Fruit fly (Drosophila melanogaster): Measurements from ENCODE around the gene Nup58.

Nup58 gene

dm6 chr3R:19624482-19624881, 20.3 kb upstream of the Nup58 start (continued):
- TF ChIP-seq CG34422 (GFP tag; IDR thresholded peaks at IDR 0.05) (no peak), CG9817 (tag; optimal IDR thresholded peaks at IDR 0.05) (no peak), seq (GFP tag; IDR thresholded peaks at IDR 0.05) (no peak), CG4360 (GFP tag; IDR thresholded peaks at IDR 0.05) (no peak), chinmo (GFP tag; IDR thresholded peaks at IDR 0.05; ENCODE audit: partially characterized antibody) (peak; percentile 75; the same call in 1 of the 4 replicates), CG12769 (tag; optimal IDR thresholded peaks at IDR 0.05) (peak; percentile 42), cwo (GFP tag; optimal IDR thresholded peaks at IDR 0.05) (no peak), CG18476 (GFP tag; optimal IDR thresholded peaks at IDR 0.05) (no peak), Mrtf (GFP tag; IDR thresholded peaks at IDR 0.05) (no peak), CG14710 (tag; optimal IDR thresholded peaks at IDR 0.05) (no peak), Med (GFP tag) (peak; percentile 70), CG13296 (GFP tag; optimal IDR thresholded peaks at IDR 0.05) (no peak), gro (GFP tag; optimal IDR thresholded peaks at IDR 0.05) (peak; percentile 7), rib (GFP tag; IDR thresholded peaks at IDR 0.05) (0 out of 2 replicates have a peak, but pooled peaks have one; percentile 21), mirr (GFP tag; optimal IDR thresholded peaks at IDR 0.05) (no peak), CG6813 (GFP tag; optimal IDR thresholded peaks at IDR 0.05) (no peak), usp (GFP tag; optimal IDR thresholded peaks at IDR 0.05) (no peak), NFAT (GFP tag; IDR thresholded peaks at IDR 0.05) (0 out of 2 replicates have a peak, but pooled peaks have one; percentile 21), CG3995 (GFP tag; optimal IDR thresholded peaks at IDR 0.05) (no peak), CG32532 (GFP tag; IDR thresholded peaks at IDR 0.05) (peak; percentile 48; the same call in 1 of the 2 replicates), Doc2 (GFP tag; IDR thresholded peaks at IDR 0.05) (no peak), Ets97D (GFP tag; optimal IDR thresholded peaks at IDR 0.05) (no peak), sug (tag; optimal IDR thresholded peaks at IDR 0.05) (peak; percentile 68), sima (GFP tag; optimal IDR thresholded peaks at IDR 0.05) (no peak), Six4 (GFP tag; optimal IDR thresholded peaks at IDR 0.05) (no peak), CG17612 (GFP tag; IDR thresholded peaks at IDR 0.05) (no peak), amos (GFP tag; IDR thresholded peaks at IDR 0.05; ENCODE audit: partially characterized antibody) (no peak), Atf6 (GFP tag; IDR thresholded peaks at IDR 0.05) (no peak), CG16813 (GFP tag; IDR thresholded peaks at IDR 0.05; ENCODE audit: partially characterized antibody) (no peak), cg (GFP tag; optimal IDR thresholded peaks at IDR 0.05) (no peak), da (GFP tag; optimal IDR thresholded peaks at IDR 0.05) (no peak), trem (tag; optimal IDR thresholded peaks at IDR 0.05) (no peak), D19A (tag; optimal IDR thresholded peaks at IDR 0.05) (no peak), CG8290 (GFP tag; optimal IDR thresholded peaks at IDR 0.05) (no peak), CG8290 (tag; optimal IDR thresholded peaks at IDR 0.05) (peak in 1 of 2 experiments; percentile 13), CG8765 (GFP tag; IDR thresholded peaks at IDR 0.05) (no peak), CG3163 (GFP tag; optimal IDR thresholded peaks at IDR 0.05) (no peak), slbo (GFP tag; IDR thresholded peaks at IDR 0.05) (no peak), Xbp1 (GFP tag; optimal IDR thresholded peaks at IDR 0.05) (no peak), CG7372 (GFP tag; IDR thresholded peaks at IDR 0.05) (no peak), gcm (GFP tag; optimal IDR thresholded peaks at IDR 0.05) (no peak), slp2 (GFP tag; optimal IDR thresholded peaks at IDR 0.05) (no peak), Elba2 (GFP tag; optimal IDR thresholded peaks at IDR 0.05) (no peak), ash1 (GFP tag; optimal IDR thresholded peaks at IDR 0.05) (no peak), tgo (GFP tag; IDR thresholded peaks at IDR 0.05) (no peak), tx (GFP tag; optimal IDR thresholded peaks at IDR 0.05) (no peak), CG1647 (GFP tag; optimal IDR thresholded peaks at IDR 0.05) (no peak), pan (optimal IDR thresholded peaks at IDR 0.05) (no peak), pan (GFP tag; optimal IDR thresholded peaks at IDR 0.05 in 1 of 2, IDR thresholded peaks at IDR 0.05 in 1 of 2) (peak in 1 of 2 experiments; percentile 30), Bteb2 (GFP tag; optimal IDR thresholded peaks at IDR 0.05) (no peak), grn (GFP tag; optimal IDR thresholded peaks at IDR 0.05) (peak; percentile 67), CG30403 (GFP tag; optimal IDR thresholded peaks at IDR 0.05) (no peak), CG2199 (GFP tag; IDR thresholded peaks at IDR 0.05) (no peak)
